Worm (Caenorhabditis elegans) whole organism, midembryonic: Measurements from ENCODE around the gene kin-18.

Source experiments
- cog-1 ChIP-seq: sonication (generic microtip); optimal IDR thresholded peaks from 2 replicates; lab custom pipeline; 2016; ENCODE audit warnings: missing genetic modification characterization, missing compliant biosample characterization
- flt-1 ChIP-seq: fragments of 200-800 bp; sonication (Bioruptor generic); IDR thresholded peaks from 2 replicates; pipeline ENCODE4 v1.3.6; 2022; ENCODE audit warnings: missing genetic modification characterization, missing compliant biosample characterization
- klf-2 ChIP-seq: fragments of 200-800 bp; sonication (Bioruptor generic); conservative IDR thresholded peaks from 2 replicates; pipeline ENCODE4 v1.3.6; 2022; ENCODE audit warnings: missing genetic modification reagents, missing genetic modification characterization, missing compliant biosample characterization
- tab-1 ChIP-seq: fragments of 200-800 bp; sonication (Bioruptor generic); IDR thresholded peaks from 2 replicates; pipeline ENCODE4 v1.3.6; 2022; ENCODE audit warnings: missing genetic modification characterization, missing compliant biosample characterization
- ztf-23 ChIP-seq: fragments of 200-800 bp; sonication (Bioruptor generic); IDR thresholded peaks from 2 replicates; pipeline ENCODE4 v1.3.6; 2022; ENCODE audit warnings: missing genetic modification reagents, missing genetic modification characterization, missing compliant biosample characterization
- ztf-29 ChIP-seq: fragments of 200-800 bp; sonication (Bioruptor generic); IDR thresholded peaks from 2 replicates; pipeline ENCODE4 v1.3.6; 2022; ENCODE audit warnings: missing genetic modification reagents, missing genetic modification characterization, missing compliant biosample characterization

ce11 chrIII:6158642-6159475 is 40.4 kb downstream of the kin-18 start, which contains the start of gene nfm-1:
- TF ChIP-seq klf-2 (peak; percentile 88), tab-1 (peak; percentile 93), flt-1 (peak; percentile 96), cog-1 (tag; lab: Kevin White, UChicago) (peak; percentile 89), ztf-23 (GFP tag; lab: Robert Waterston, UW) (peak; percentile 95), ztf-29 (GFP tag; lab: Robert Waterston, UW) (peak; percentile 95)
